Worm (Caenorhabditis elegans): ENCODE measurements around the gene T26H5.10.

The T26H5.10 gene

DNA sequence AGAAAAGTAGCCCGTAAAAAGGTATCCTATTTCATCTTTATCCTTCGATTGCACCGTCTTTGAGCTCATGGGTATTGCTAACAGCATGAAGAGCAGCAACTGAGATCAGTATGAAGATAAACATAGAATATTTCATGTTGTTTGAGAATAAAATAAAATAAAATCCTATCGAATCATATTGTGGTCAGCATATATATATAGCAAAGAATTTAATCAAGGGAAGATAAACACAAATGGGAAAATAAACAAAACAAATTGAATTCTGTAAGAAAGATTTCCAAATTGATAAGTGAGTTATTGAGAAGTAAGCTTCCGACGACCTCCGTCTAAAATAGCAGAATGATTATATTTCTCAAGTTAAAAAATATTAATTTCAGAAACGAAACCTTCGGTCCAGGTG, at the start of gene T26H5.10:
Gene T26H5.10 (minus strand): TSS at position 101 of the 400 bp plus-strand sequence.
- no peak for TF ChIP-seq nhr-77 (tag; optimal IDR thresholded peaks at IDR 0.05)
- no peak for TF ChIP-seq nhr-84 (tag; optimal IDR thresholded peaks at IDR 0.05)
- TF ChIP-seq hlh-17 (GFP tag; optimal IDR thresholded peaks at IDR 0.05; ENCODE audit: borderline replicate concordance), result no peak
- TF ChIP-seq zip-4 (GFP tag; optimal IDR thresholded peaks at IDR 0.05), result no peak
- no peak for TF ChIP-seq lin-13 (GFP tag; optimal IDR thresholded peaks at IDR 0.05)
- TF ChIP-seq lin-35 (GFP tag; optimal IDR thresholded peaks at IDR 0.05), result no peak
- TF ChIP-seq isw-1 (GFP tag; IDR thresholded peaks at IDR 0.05), result no peak
- no peak for TF ChIP-seq elt-2 (tag; optimal IDR thresholded peaks at IDR 0.05)
- TF ChIP-seq swsn-7 (tag; optimal IDR thresholded peaks at IDR 0.05), result no peak
- no peak for TF ChIP-seq zag-1 (tag; optimal IDR thresholded peaks at IDR 0.05)
- no peak for TF ChIP-seq ceh-90 (tag; optimal IDR thresholded peaks at IDR 0.05)
- TF ChIP-seq nhr-11 (tag; optimal IDR thresholded peaks at IDR 0.05), result no peak
- TF ChIP-seq fkh-8 (tag; optimal IDR thresholded peaks at IDR 0.05), result no peak

DNA sequence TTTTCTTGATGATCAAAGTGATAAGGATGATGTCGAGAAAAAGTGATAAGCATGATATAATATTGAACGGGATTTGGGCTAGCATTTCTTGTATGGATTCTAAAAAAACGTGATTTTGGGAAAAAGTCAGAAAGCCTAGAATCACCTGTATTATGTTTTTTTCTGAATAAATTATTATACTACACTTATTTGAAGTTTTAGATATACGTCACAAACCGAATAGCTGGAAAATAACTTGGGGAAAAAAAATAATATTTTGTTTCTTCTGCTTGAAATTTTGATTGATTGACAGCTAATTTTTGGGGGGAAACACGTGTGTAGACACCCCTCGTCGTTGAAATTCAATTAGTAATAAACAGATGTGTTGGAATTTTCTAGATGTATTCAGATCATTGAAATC, 48.9 kb upstream of the T26H5.10 start, which contains the start of gene str-264:
Gene str-264 (minus strand): TSS at position 101 of the 400 bp plus-strand sequence.
- TF ChIP-seq fkh-8 (tag; optimal IDR thresholded peaks at IDR 0.05) (no peak), sup-37 (GFP tag; optimal IDR thresholded peaks at IDR 0.05) (no peak), lin-35 (GFP tag; optimal IDR thresholded peaks at IDR 0.05) (no peak), unc-98 (GFP tag; IDR thresholded peaks at IDR 0.05) (no peak), hpl-2 (GFP tag; optimal IDR thresholded peaks at IDR 0.05) (no peak), egl-27 (tag; optimal IDR thresholded peaks at IDR 0.05) (no peak), F16B12.6 (tag; optimal IDR thresholded peaks at IDR 0.05) (no peak), aly-2 (tag; optimal IDR thresholded peaks at IDR 0.05) (no peak), zip-4 (GFP tag; optimal IDR thresholded peaks at IDR 0.05) (no peak), ama-1 (optimal IDR thresholded peaks at IDR 0.05) (no peak)

DNA sequence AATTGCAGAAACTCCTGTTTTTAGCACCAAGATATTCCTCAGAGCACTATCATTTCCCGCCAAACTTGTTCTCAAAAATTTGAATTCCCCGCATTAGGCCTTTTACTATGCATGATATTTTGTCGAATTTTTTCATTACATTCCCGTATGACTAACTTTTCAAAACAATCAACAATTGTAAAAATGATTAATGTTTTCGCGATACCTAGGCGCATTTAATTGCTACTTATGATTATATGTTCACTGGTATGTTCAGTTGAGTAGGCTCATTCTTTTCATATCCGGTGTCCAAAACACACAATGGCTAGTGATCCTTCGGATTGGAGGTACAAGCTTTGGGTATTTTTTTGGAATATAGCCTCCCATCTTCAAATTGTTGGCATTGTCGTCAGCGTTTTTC, 44.2 kb upstream of the T26H5.10 start, which contains the start of gene srw-21:
Gene srw-21 (plus strand): TSS at position 301 of the 400 bp plus-strand sequence.
- TF ChIP-seq isw-1 (GFP tag; IDR thresholded peaks at IDR 0.05) (no peak), nhr-237 (tag; optimal IDR thresholded peaks at IDR 0.05) (no peak), vab-15 (tag; optimal IDR thresholded peaks at IDR 0.05) (no peak), aha-1 (tag; optimal IDR thresholded peaks at IDR 0.05) (no peak), ceh-88 (GFP tag; IDR thresholded peaks at IDR 0.05) (no peak), alr-1 (tag; optimal IDR thresholded peaks at IDR 0.05; ENCODE audit: borderline replicate concordance) (no peak), C16A3.4 (tag; optimal IDR thresholded peaks at IDR 0.05) (no peak), nhr-77 (tag; optimal IDR thresholded peaks at IDR 0.05) (no peak), dsc-1 (tag; optimal IDR thresholded peaks at IDR 0.05) (no peak), blmp-1 (tag; optimal IDR thresholded peaks at IDR 0.05) (no peak), efl-1 (optimal IDR thresholded peaks at IDR 0.05) (no peak), efl-1 (GFP tag; optimal IDR thresholded peaks at IDR 0.05 in 1 of 2) (no peak), elt-3 (tag; optimal IDR thresholded peaks at IDR 0.05) (no peak), lin-15B (tag; optimal IDR thresholded peaks at IDR 0.05) (no peak), efl-3 (GFP tag; optimal IDR thresholded peaks at IDR 0.05) (no peak), skn-1 (tag; optimal IDR thresholded peaks at IDR 0.05) (no peak), hlh-17 (GFP tag; optimal IDR thresholded peaks at IDR 0.05; ENCODE audit: borderline replicate concordance) (no peak)

DNA sequence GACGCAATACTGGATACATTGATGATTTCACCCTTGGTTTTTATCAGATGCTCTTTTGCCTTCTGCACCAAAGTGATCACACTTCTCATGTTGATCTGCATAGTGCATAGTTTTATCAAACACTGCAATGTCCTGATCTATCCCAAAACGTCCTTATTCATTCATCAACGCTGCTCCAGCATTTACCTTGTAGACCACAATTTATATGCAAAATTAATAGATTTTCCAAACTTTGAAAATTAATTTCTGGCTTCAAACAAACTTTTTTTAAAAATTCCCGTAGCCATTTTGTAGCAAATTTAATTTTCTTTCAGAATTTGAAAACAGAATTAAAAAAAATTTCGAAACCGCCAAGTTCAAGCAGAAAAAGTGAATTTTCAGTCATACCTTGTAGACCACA, 40.9 kb upstream of the T26H5.10 start, which contains the start of gene C06B8.3:
Gene C06B8.3 (minus strand): TSS at position 101 of the 400 bp plus-strand sequence.
- TF ChIP-seq ces-1 (GFP tag; optimal IDR thresholded peaks at IDR 0.05) (no peak), nhr-90 (tag; optimal IDR thresholded peaks at IDR 0.05; ENCODE audit: poor library complexity) (no peak), sptf-1 (tag; optimal IDR thresholded peaks at IDR 0.05) (no peak), unc-30 (tag; optimal IDR thresholded peaks at IDR 0.05) (no peak), zag-1 (tag; optimal IDR thresholded peaks at IDR 0.05) (no peak), skn-1 (tag; optimal IDR thresholded peaks at IDR 0.05) (no peak), nhr-20 (tag; optimal IDR thresholded peaks at IDR 0.05) (no peak), fkh-8 (tag; optimal IDR thresholded peaks at IDR 0.05) (no peak), lin-39 (tag; optimal IDR thresholded peaks at IDR 0.05) (no peak), ceh-8 (GFP tag; optimal IDR thresholded peaks at IDR 0.05) (no peak), nhr-12 (tag; optimal IDR thresholded peaks at IDR 0.05) (no peak), elt-3 (tag; optimal IDR thresholded peaks at IDR 0.05) (no peak), tlp-1 (tag; optimal IDR thresholded peaks at IDR 0.05) (no peak), elt-2 (tag; optimal IDR thresholded peaks at IDR 0.05) (no peak), ztf-11 (tag; optimal IDR thresholded peaks at IDR 0.05) (no peak), pag-3 (tag; optimal IDR thresholded peaks at IDR 0.05; ENCODE audit: borderline replicate concordance, insufficient read depth) (no peak)

All from whole organism, L1 larva.